Fruit fly (Drosophila melanogaster): ENCODE measurements around the gene Cyp4d2.

DNA sequence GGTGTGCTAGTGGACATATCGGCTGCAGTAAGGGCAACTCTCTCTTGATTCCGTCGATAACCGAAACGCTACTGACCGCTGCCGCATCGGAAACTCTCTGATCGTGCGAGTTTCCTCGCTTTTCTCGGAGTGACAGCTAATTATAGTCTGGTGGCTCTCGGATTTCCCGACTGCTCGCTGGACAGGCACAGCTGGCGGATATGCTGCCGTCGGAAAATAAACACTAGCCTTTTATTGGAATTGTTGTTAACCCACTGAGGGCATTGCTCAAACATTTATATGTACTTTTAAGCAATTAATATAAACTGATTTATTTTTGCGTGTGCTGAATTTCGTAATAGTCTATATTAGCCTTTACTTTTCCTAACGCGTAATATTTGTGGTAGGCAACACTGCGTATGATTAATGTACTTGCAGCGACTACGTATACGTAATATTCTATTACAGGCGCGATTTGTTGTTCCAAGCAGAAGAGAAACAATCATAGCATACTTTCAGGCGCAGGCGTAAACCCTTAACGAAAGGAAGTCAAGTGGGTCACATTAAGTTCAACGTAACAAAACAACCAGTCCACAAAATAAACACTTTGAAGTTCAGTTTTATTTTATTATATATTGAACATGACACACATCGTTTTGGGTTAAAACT, 38.1 kb downstream of the Cyp4d2 start, which contains the start of gene SmydA-8:
- TF ChIP-seq HHEX (GFP tag; optimal IDR thresholded peaks at IDR 0.05) (no peak), bigmax (GFP tag; optimal IDR thresholded peaks at IDR 0.05) (no peak), CG6765 (GFP tag; optimal IDR thresholded peaks at IDR 0.05) (no peak), ems (GFP tag; optimal IDR thresholded peaks at IDR 0.05) (no peak), gcm (GFP tag; optimal IDR thresholded peaks at IDR 0.05) (no peak), fu2 (GFP tag; optimal IDR thresholded peaks at IDR 0.05) (no peak), Max (GFP tag; optimal IDR thresholded peaks at IDR 0.05) (no peak), CG11247 (GFP tag; IDR thresholded peaks at IDR 0.05) (no peak), CG3726 (GFP tag; IDR thresholded peaks at IDR 0.05) (no peak), CG14667 (GFP tag; IDR thresholded peaks at IDR 0.05) (no peak), gsb (GFP tag; IDR thresholded peaks at IDR 0.05) (no peak)

Data from whole organism, embryonic.